Worm (Caenorhabditis elegans): ENCODE measurements around the gene chch-3.
A peak's percentile ranks its signal among the peaks of the same experiment; 100 is the strongest.
"Not testable (repeated sequence)": the region's sequence is repeated elsewhere in the genome, so short reads cannot be mapped to it uniquely, and the experiment has no call there.

ce11 chrII:9405013-9405412 lies 11.8 kb upstream of the chch-3 start:
- peak in 1 of 2 experiments; percentile 53 for TF ChIP-seq unc-62 (GFP tag; optimal IDR thresholded peaks at IDR 0.05 in 1 of 2)
- not testable (repeated sequence) for TF ChIP-seq unc-62 (tag; optimal IDR thresholded peaks at IDR 0.05); fos-1 (tag; optimal IDR thresholded peaks at IDR 0.05); ama-1 (optimal IDR thresholded peaks at IDR 0.05); lin-39 (tag; optimal IDR thresholded peaks at IDR 0.05); nhr-48 (tag; optimal IDR thresholded peaks at IDR 0.05); pqm-1 (tag; optimal IDR thresholded peaks at IDR 0.05); F10B5.3 (tag; optimal IDR thresholded peaks at IDR 0.05); zag-1 (tag; optimal IDR thresholded peaks at IDR 0.05); fkh-10 (GFP tag; optimal IDR thresholded peaks at IDR 0.05); pha-4 (GFP tag; IDR thresholded peaks at IDR 0.05); pha-4 (tag; optimal IDR thresholded peaks at IDR 0.05); ZK546.5 (tag; optimal IDR thresholded peaks at IDR 0.05)
